Worm (Caenorhabditis elegans) whole organism, L1 larva: ENCODE results near the gene Y22D7AL.1.

Experiments used
- F16B12.6 ChIP-seq: fragments of 150-350 bp; optimal IDR thresholded peaks from 2 replicates; lab custom pipeline; 2014; ENCODE audit warnings: missing biosample characterization, missing genetic modification characterization
- Y116A8C.19 ChIP-seq: sonication (generic microtip); optimal IDR thresholded peaks from 2 replicates; lab custom pipeline; 2016; ENCODE audit warnings: missing compliant biosample characterization, missing genetic modification characterization, borderline replicate concordance
- aha-1 ChIP-seq: fragments of 150-350 bp; optimal IDR thresholded peaks from 2 replicates; lab custom pipeline; 2014; ENCODE audit warnings: missing biosample characterization, missing genetic modification characterization
- alr-1 ChIP-seq: fragments of 200-800 bp; sonication (Bioruptor generic); optimal IDR thresholded peaks from 2 replicates; lab custom pipeline; 2018; ENCODE audit warnings: borderline replicate concordance, mild to moderate bottlenecking, missing genetic modification characterization, missing compliant biosample characterization
- blmp-1 ChIP-seq: fragments of 150-350 bp; optimal IDR thresholded peaks from 2 replicates; lab custom pipeline; 2014; ENCODE audit warnings: missing biosample characterization, missing genetic modification characterization
- ceh-82 ChIP-seq, 3 experiments: fragments of 150-350 bp in 1 of 3; sonication (generic microtip) in 2 of 3; optimal IDR thresholded peaks; 2 replicates each; lab custom pipeline; 2014 to 2017; ENCODE audit warnings: missing biosample characterization in 3 of 3, missing genetic modification characterization in 3 of 3
- ceh-90 ChIP-seq: sonication (generic microtip); optimal IDR thresholded peaks from 2 replicates; lab custom pipeline; 2016; ENCODE audit warnings: missing genetic modification characterization, missing compliant biosample characterization
- efl-1 ChIP-seq, 4 experiments: fragments of 150-350 bp; optimal IDR thresholded peaks in 3 of 4; peaks in 1 of 4; 1 replicate in 1 of 4; 2 replicates in 3 of 4; lab custom pipeline; 2014; ENCODE audit warnings: missing biosample characterization in 2 of 4, missing genetic modification characterization in 2 of 4, missing genetic modification reagents in 2 of 4
- egl-27 ChIP-seq, 2 experiments: fragments of 150-350 bp in 1 of 2; sonication (generic microtip); optimal IDR thresholded peaks; 3 replicates each; lab custom pipeline; 2017 to 2018; ENCODE audit warnings: missing biosample characterization in 2 of 2, missing genetic modification characterization in 2 of 2, missing genetic modification reagents in 2 of 2
- elt-2 ChIP-seq: sonication (generic microtip); optimal IDR thresholded peaks from 2 replicates; lab custom pipeline; 2016; ENCODE audit warnings: missing genetic modification characterization, mild to moderate bottlenecking, inconsistent platforms, missing compliant biosample characterization, missing genetic modification reagents
- ets-5 ChIP-seq: fragments of 200-800 bp; sonication (Bioruptor generic); IDR thresholded peaks from 2 replicates; pipeline ENCODE4 v1.3.6; 2022; ENCODE audit warnings: missing genetic modification characterization, missing compliant biosample characterization
- fkh-10 ChIP-seq: sonication (generic microtip); optimal IDR thresholded peaks from 2 replicates; lab custom pipeline; 2017; ENCODE audit warnings: missing biosample characterization, missing genetic modification reagents, missing genetic modification characterization
- fkh-4 ChIP-seq: sonication (generic microtip); optimal IDR thresholded peaks from 2 replicates; lab custom pipeline; 2016; ENCODE audit warnings: missing compliant biosample characterization, missing genetic modification characterization, borderline replicate concordance
- fkh-8 ChIP-seq: sonication (generic microtip); optimal IDR thresholded peaks from 2 replicates; lab custom pipeline; 2016; ENCODE audit warnings: mild to moderate bottlenecking, missing genetic modification characterization, missing compliant biosample characterization
- hlh-17 ChIP-seq: fragments of 200-800 bp; sonication (Bioruptor generic); optimal IDR thresholded peaks from 2 replicates; lab custom pipeline; 2018; ENCODE audit warnings: missing genetic modification characterization, mild to moderate bottlenecking, missing compliant biosample characterization, moderate library complexity, borderline replicate concordance
- hlh-4 ChIP-seq: sonication (generic microtip); optimal IDR thresholded peaks from 2 replicates; lab custom pipeline; 2016; ENCODE audit warnings: mild to moderate bottlenecking, missing genetic modification characterization, missing compliant biosample characterization
- hpl-2 ChIP-seq: fragments of 150-350 bp; optimal IDR thresholded peaks from 2 replicates; lab custom pipeline; 2014; ENCODE audit warnings: missing biosample characterization, missing genetic modification reagents, missing genetic modification characterization
- irx-1 ChIP-seq: sonication (generic microtip); optimal IDR thresholded peaks from 2 replicates; lab custom pipeline; 2016; ENCODE audit warnings: missing genetic modification characterization, missing compliant biosample characterization
- isw-1 ChIP-seq: fragments of 200-800 bp; sonication (Bioruptor generic); IDR thresholded peaks from 2 replicates; pipeline ENCODE4 v1.3.6; 2022; ENCODE audit warnings: missing genetic modification characterization, missing compliant biosample characterization
- lin-13 ChIP-seq: fragments of 150-350 bp; optimal IDR thresholded peaks from 2 replicates; lab custom pipeline; 2014; ENCODE audit warnings: missing biosample characterization, missing genetic modification reagents, missing genetic modification characterization
- lin-35 ChIP-seq, 2 experiments: fragments of 150-350 bp; optimal IDR thresholded peaks; 2 replicates each; lab custom pipeline; 2014; ENCODE audit warnings: missing biosample characterization in 2 of 2, missing genetic modification characterization in 2 of 2, missing genetic modification reagents in 2 of 2
- lin-39 ChIP-seq: fragments of 150-350 bp; optimal IDR thresholded peaks from 2 replicates; lab custom pipeline; 2014; ENCODE audit warnings: missing biosample characterization, missing genetic modification reagents, missing genetic modification characterization
- lir-3 ChIP-seq: sonication (generic microtip); optimal IDR thresholded peaks from 2 replicates; lab custom pipeline; 2016; ENCODE audit warnings: mild to moderate bottlenecking, missing genetic modification characterization, moderate library complexity, missing compliant biosample characterization; ENCODE audit not compliant: poor library complexity
- lsy-2 ChIP-seq, 2 experiments: fragments of 150-350 bp; optimal IDR thresholded peaks; 2 replicates each; lab custom pipeline; 2014; ENCODE audit warnings: missing biosample characterization in 2 of 2, missing genetic modification characterization in 2 of 2
- mdl-1 ChIP-seq, 2 experiments: fragments of 150-350 bp; optimal IDR thresholded peaks; 2 replicates each; lab custom pipeline; 2014 to 2017; ENCODE audit warnings: missing biosample characterization in 2 of 2, missing genetic modification characterization in 2 of 2, inconsistent platforms in 1 of 2
- mep-1 ChIP-seq: fragments of 150-350 bp; optimal IDR thresholded peaks from 2 replicates; lab custom pipeline; 2014; ENCODE audit warnings: missing biosample characterization, missing genetic modification characterization
- nhr-11 ChIP-seq: fragments of 150-350 bp; optimal IDR thresholded peaks from 2 replicates; lab custom pipeline; 2014; ENCODE audit warnings: missing biosample characterization, missing genetic modification characterization
- nhr-19 ChIP-seq: fragments of 200-800 bp; sonication (Bioruptor generic); conservative IDR thresholded peaks from 2 replicates; pipeline ENCODE4 v1.3.6; 2022; ENCODE audit warnings: missing genetic modification characterization, missing compliant biosample characterization
- nhr-47 ChIP-seq: sonication (generic microtip); optimal IDR thresholded peaks from 2 replicates; lab custom pipeline; 2016; ENCODE audit warnings: mild to moderate bottlenecking, missing genetic modification characterization, moderate library complexity, missing compliant biosample characterization
- nhr-71 ChIP-seq: sonication (generic microtip); optimal IDR thresholded peaks from 2 replicates; lab custom pipeline; 2016; ENCODE audit warnings: mild to moderate bottlenecking, missing genetic modification characterization, moderate library complexity, missing compliant biosample characterization
- nhr-76 ChIP-seq: sonication (generic microtip); optimal IDR thresholded peaks from 2 replicates; lab custom pipeline; 2017; ENCODE audit warnings: missing biosample characterization, missing genetic modification characterization
- nhr-77 ChIP-seq: fragments of 150-350 bp; optimal IDR thresholded peaks from 2 replicates; lab custom pipeline; 2014; ENCODE audit warnings: missing biosample characterization, missing genetic modification characterization
- pag-3 ChIP-seq: sonication (generic microtip); optimal IDR thresholded peaks from 2 replicates; lab custom pipeline; 2017; ENCODE audit warnings: missing genetic modification characterization, mild to moderate bottlenecking, missing compliant biosample characterization, antibody characterized with exemption, borderline replicate concordance; ENCODE audit not compliant: insufficient read depth
- pqm-1 ChIP-seq: sonication (generic microtip); optimal IDR thresholded peaks from 3 replicates; lab custom pipeline; 2017; ENCODE audit warnings: missing biosample characterization, missing genetic modification characterization
- rnt-1 ChIP-seq: sonication (generic microtip); optimal IDR thresholded peaks from 2 replicates; lab custom pipeline; 2016; ENCODE audit warnings: mild to moderate bottlenecking, missing genetic modification characterization, moderate library complexity, missing compliant biosample characterization
- skn-1 ChIP-seq: fragments of 150-350 bp; optimal IDR thresholded peaks from 2 replicates; lab custom pipeline; 2014; ENCODE audit warnings: missing biosample characterization, missing genetic modification characterization
- sup-37 ChIP-seq: fragments of 200-800 bp; sonication (Bioruptor generic); optimal IDR thresholded peaks from 2 replicates; lab custom pipeline; 2018; ENCODE audit warnings: mild to moderate bottlenecking, missing genetic modification characterization, missing compliant biosample characterization
- swsn-7 ChIP-seq: sonication (generic microtip); optimal IDR thresholded peaks from 2 replicates; lab custom pipeline; 2016; ENCODE audit warnings: missing genetic modification characterization, missing compliant biosample characterization
- tbx-2 ChIP-seq: sonication (generic microtip); optimal IDR thresholded peaks from 2 replicates; lab custom pipeline; 2016; ENCODE audit warnings: missing genetic modification characterization, missing compliant biosample characterization
- unc-30 ChIP-seq: sonication (generic microtip); optimal IDR thresholded peaks from 2 replicates; lab custom pipeline; 2017; ENCODE audit warnings: missing biosample characterization, missing genetic modification characterization
- xbp-1 ChIP-seq: sonication (generic microtip); optimal IDR thresholded peaks from 2 replicates; lab custom pipeline; 2016; ENCODE audit warnings: missing genetic modification characterization, missing compliant biosample characterization
- zip-4 ChIP-seq: fragments of 200-800 bp; sonication (Bioruptor generic); optimal IDR thresholded peaks from 2 replicates; lab custom pipeline; 2018; ENCODE audit warnings: mild to moderate bottlenecking, missing genetic modification characterization, moderate library complexity, missing compliant biosample characterization

Gene Y22D7AL.1

ce11 chrIII:1604514-1604976 lies 47.7 kb upstream of the Y22D7AL.1 start, which contains the start of gene Y22D7AL.6 (continued):
- TF ChIP-seq hlh-17 (no peak), xbp-1 (peak; percentile 36), efl-1 (optimal IDR thresholded peaks at IDR 0.05; lab: Kevin White, UChicago) (peak in 1 of 2 experiments; percentile 7), efl-1 (GFP tag; optimal IDR thresholded peaks at IDR 0.05 in 1 of 2; lab: Kevin White, UChicago) (peak in 1 of 2 experiments; percentile 36), lin-35 (GFP tag; optimal IDR thresholded peaks at IDR 0.05; lab: Kevin White, UChicago) (peak in 1 of 2 experiments; percentile 8), nhr-47 (tag; lab: Kevin White, UChicago) (peak; percentile 60), fkh-8 (tag; lab: Kevin White, UChicago) (peak; percentile 13), lsy-2 (tag; optimal IDR thresholded peaks at IDR 0.05; lab: Kevin White, UChicago) (peak; percentile 25 to 51), mdl-1 (tag; optimal IDR thresholded peaks at IDR 0.05; lab: Kevin White, UChicago) (peak in 1 of 2 experiments; percentile 21), rnt-1 (tag; lab: Kevin White, UChicago) (peak; percentile 26)

- TF ChIP-seq skn-1 (tag; lab: Kevin White, UChicago) (no peak), efl-1 (optimal IDR thresholded peaks at IDR 0.05; lab: Kevin White, UChicago) (no peak), efl-1 (GFP tag; optimal IDR thresholded peaks at IDR 0.05 in 1 of 2; lab: Kevin White, UChicago) (peak in 1 of 2 experiments; percentile 9)
Measured at ce11 chrIII:1607659-1608058, 44.6 kb upstream of the Y22D7AL.1 start.

- TF ChIP-seq zip-4 (GFP tag; lab: Kevin White, UChicago) (no peak), tbx-2 (tag; lab: Kevin White, UChicago) (no peak), nhr-71 (no peak), lin-13 (no peak), blmp-1 (tag; lab: Kevin White, UChicago) (no peak), aha-1 (no peak), ets-5 (GFP tag; lab: Robert Waterston, UW) (no peak), lir-3 (tag; lab: Kevin White, UChicago) (no peak), efl-1 (optimal IDR thresholded peaks at IDR 0.05; lab: Kevin White, UChicago) (no peak), efl-1 (GFP tag; optimal IDR thresholded peaks at IDR 0.05 in 1 of 2; lab: Kevin White, UChicago) (no peak), ceh-90 (tag; lab: Kevin White, UChicago) (no peak), egl-27 (tag; optimal IDR thresholded peaks at IDR 0.05; lab: Kevin White, UChicago) (no peak), lin-39 (tag; lab: Kevin White, UChicago) (no peak), mdl-1 (tag; optimal IDR thresholded peaks at IDR 0.05; lab: Kevin White, UChicago) (no peak), pag-3 (tag; lab: Kevin White, UChicago) (no peak), ceh-82 (tag; optimal IDR thresholded peaks at IDR 0.05; lab: Kevin White, UChicago) (no peak), mep-1 (no peak), nhr-77 (tag; lab: Kevin White, UChicago) (no peak), F16B12.6 (tag; lab: Kevin White, UChicago) (no peak)
Measured at ce11 chrIII:1610938-1611337, 41.3 kb upstream of the Y22D7AL.1 start.

- no peak for TF ChIP-seq hpl-2 (GFP tag; lab: Kevin White, UChicago)
- TF ChIP-seq irx-1 (tag; lab: Kevin White, UChicago) = no peak
- TF ChIP-seq nhr-11 (tag; lab: Kevin White, UChicago) = no peak
- no peak for TF ChIP-seq sup-37 (GFP tag; lab: Kevin White, UChicago)
- no peak for TF ChIP-seq swsn-7
- no peak for TF ChIP-seq nhr-19 (GFP tag; lab: Robert Waterston, UW)
- TF ChIP-seq elt-2 (tag; lab: Kevin White, UChicago) = no peak
- no peak for TF ChIP-seq nhr-76
- no peak for TF ChIP-seq skn-1 (tag; lab: Kevin White, UChicago)
- no peak for TF ChIP-seq hlh-4 (tag; lab: Kevin White, UChicago)
- TF ChIP-seq fkh-10 (GFP tag; lab: Kevin White, UChicago) = no peak
- no peak for TF ChIP-seq nhr-77 (tag; lab: Kevin White, UChicago)
- TF ChIP-seq unc-30 (tag; lab: Kevin White, UChicago) = no peak
- TF ChIP-seq alr-1 = no peak
- TF ChIP-seq pqm-1 = no peak
- TF ChIP-seq fkh-4 = no peak
- TF ChIP-seq isw-1 (GFP tag; lab: Robert Waterston, UW) = no peak
- no peak for TF ChIP-seq Y116A8C.19 (tag; lab: Kevin White, UChicago)
Measured at ce11 chrIII:1612974-1613568, 39.2 kb upstream of the Y22D7AL.1 start.
